Worm (Caenorhabditis elegans) whole organism, midembryonic: ENCODE data around the gene C44C10.10.

Experiments used
- cog-1 ChIP-seq: sonication (generic microtip); optimal IDR thresholded peaks from 2 replicates; lab custom pipeline; 2016; ENCODE audit warnings: missing genetic modification characterization, missing compliant biosample characterization
- flt-1 ChIP-seq: fragments of 200-800 bp; sonication (Bioruptor generic); IDR thresholded peaks from 2 replicates; pipeline ENCODE4 v1.3.6; 2022; ENCODE audit warnings: missing genetic modification characterization, missing compliant biosample characterization
- klf-2 ChIP-seq: fragments of 200-800 bp; sonication (Bioruptor generic); conservative IDR thresholded peaks from 2 replicates; pipeline ENCODE4 v1.3.6; 2022; ENCODE audit warnings: missing genetic modification reagents, missing genetic modification characterization, missing compliant biosample characterization
- ref-1 ChIP-seq: fragments of 200-800 bp; sonication (Bioruptor generic); conservative IDR thresholded peaks from 2 replicates; pipeline ENCODE4 v1.3.6; 2022; ENCODE audit warnings: missing genetic modification reagents, missing genetic modification characterization, missing compliant biosample characterization
- ztf-23 ChIP-seq: fragments of 200-800 bp; sonication (Bioruptor generic); IDR thresholded peaks from 2 replicates; pipeline ENCODE4 v1.3.6; 2022; ENCODE audit warnings: missing genetic modification reagents, missing genetic modification characterization, missing compliant biosample characterization

DNA sequence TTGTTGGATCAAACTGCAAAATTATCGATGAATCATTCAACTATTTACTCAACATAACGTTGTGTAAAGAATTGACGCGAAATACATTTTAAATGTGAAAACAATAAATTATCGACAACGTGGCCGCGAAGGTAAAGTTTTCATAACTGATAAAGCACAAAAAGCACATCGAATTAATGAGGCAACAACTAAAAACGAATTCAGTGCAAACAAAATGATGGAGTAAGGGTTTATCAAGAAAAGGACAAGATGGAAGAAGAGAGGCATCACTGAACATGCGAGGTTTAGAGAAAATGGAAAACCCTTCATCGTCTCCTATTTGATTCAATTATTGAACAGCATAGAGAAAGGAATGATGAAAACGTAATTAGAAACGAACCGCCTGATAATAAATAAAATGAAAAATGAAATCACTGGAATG is 33.7 kb downstream of the C44C10.10 start, which contains the start of gene D1053.4:
- no peak for TF ChIP-seq cog-1 (tag; lab: Kevin White, UChicago)
- no peak for TF ChIP-seq ztf-23
- no peak for TF ChIP-seq flt-1 (GFP tag; lab: Robert Waterston, UW)
- TF ChIP-seq klf-2 (GFP tag; lab: Robert Waterston, UW), result no peak
- TF ChIP-seq ref-1 (GFP tag; lab: Robert Waterston, UW), result no peak
